Worm (Caenorhabditis elegans): ENCODE data around the gene C06A6.7.
A peak's percentile ranks its signal among the peaks of the same experiment; 100 is the strongest.

The C06A6.7 gene

ce11 chrIV:7790801-7791588, 47.3 kb downstream of the C06A6.7 start, which contains the start of gene rsp-6:
TSS of gene rsp-6 (minus strand) at chrIV:7791229.
- TF ChIP-seq lin-32 (GFP tag; optimal IDR thresholded peaks at IDR 0.05) = no peak
- peak; percentile 87 for TF ChIP-seq ces-1 (GFP tag; optimal IDR thresholded peaks at IDR 0.05)
- TF ChIP-seq drap-1 (GFP tag; optimal IDR thresholded peaks at IDR 0.05) = peak; percentile 20
- peak; percentile 85 for TF ChIP-seq lin-13 (tag; optimal IDR thresholded peaks at IDR 0.05)
- no peak for TF ChIP-seq nhr-76 (tag; optimal IDR thresholded peaks at IDR 0.05)
- peak; percentile 86 for TF ChIP-seq ceh-39 (tag; optimal IDR thresholded peaks at IDR 0.05)
- TF ChIP-seq nhr-237 (tag; optimal IDR thresholded peaks at IDR 0.05) = peak; percentile 86
- no peak for TF ChIP-seq snpc-4 (tag; optimal IDR thresholded peaks at IDR 0.05)
- peak; percentile 58 for TF ChIP-seq cnd-1 (tag; optimal IDR thresholded peaks at IDR 0.05)
- TF ChIP-seq mls-2 (tag; optimal IDR thresholded peaks at IDR 0.05) = no peak
- peak; percentile 6 for TF ChIP-seq sptf-1 (tag; optimal IDR thresholded peaks at IDR 0.05)
- peak; percentile 77 for TF ChIP-seq unc-62 (GFP tag; optimal IDR thresholded peaks at IDR 0.05)
- peak; percentile 98 for TF ChIP-seq lsy-2 (tag; optimal IDR thresholded peaks at IDR 0.05)
- TF ChIP-seq hlh-1 (tag; optimal IDR thresholded peaks at IDR 0.05) = peak; percentile 95
- TF ChIP-seq unc-120 (tag; optimal IDR thresholded peaks at IDR 0.05; ENCODE audit: poor library complexity, severe bottlenecking) = peak; percentile 56
- TF ChIP-seq pha-4 (tag; optimal IDR thresholded peaks at IDR 0.05) = peak; percentile 94
- peak; percentile 30 for TF ChIP-seq elt-1 (tag; optimal IDR thresholded peaks at IDR 0.05; ENCODE audit: borderline replicate concordance, insufficient read depth)
- TF ChIP-seq mep-1 (tag; optimal IDR thresholded peaks at IDR 0.05) = peak; percentile 98
- peak; percentile 2 for TF ChIP-seq nhr-12 (tag; optimal IDR thresholded peaks at IDR 0.05)

DNA sequence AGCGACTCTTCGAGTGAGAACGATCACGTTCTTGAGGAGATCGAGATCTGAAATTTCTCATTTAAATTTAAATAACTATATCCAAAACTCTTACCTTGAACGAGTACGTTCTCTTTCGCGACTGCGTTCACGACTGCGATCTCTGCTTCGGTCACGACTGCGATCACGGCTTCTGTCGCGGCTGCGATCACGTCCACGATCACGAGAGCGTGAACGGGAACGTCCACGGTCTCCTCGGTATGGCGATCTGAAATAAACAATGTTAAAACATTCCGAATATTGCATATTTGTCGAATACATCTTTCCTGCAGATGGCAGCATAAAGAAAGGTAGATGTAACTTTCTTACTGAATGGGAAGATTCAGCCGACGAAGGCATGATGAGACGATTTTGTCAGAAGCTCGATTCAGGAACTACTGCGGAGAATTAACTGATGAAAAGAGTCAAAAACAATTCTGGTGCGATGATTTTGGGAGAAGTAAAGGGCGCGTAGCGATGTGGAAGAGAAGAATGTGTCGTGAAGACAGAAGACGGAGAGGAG, 48.1 kb downstream of the C06A6.7 start:
- TF ChIP-seq lin-32 (GFP tag; optimal IDR thresholded peaks at IDR 0.05) = no peak
- TF ChIP-seq blmp-1 (tag; optimal IDR thresholded peaks at IDR 0.05) = no peak
- no peak for TF ChIP-seq snpc-4 (tag; optimal IDR thresholded peaks at IDR 0.05)
- no peak for TF ChIP-seq ham-2 (GFP tag; optimal IDR thresholded peaks at IDR 0.05)
- TF ChIP-seq tbx-8 (GFP tag; optimal IDR thresholded peaks at IDR 0.05) = no peak
- TF ChIP-seq lin-13 (tag; optimal IDR thresholded peaks at IDR 0.05) = no peak
- no peak for TF ChIP-seq lsy-2 (tag; optimal IDR thresholded peaks at IDR 0.05)
- TF ChIP-seq pha-4 (tag; optimal IDR thresholded peaks at IDR 0.05) = no peak
- no peak for TF ChIP-seq nhr-12 (tag; optimal IDR thresholded peaks at IDR 0.05)
- TF ChIP-seq mls-2 (tag; optimal IDR thresholded peaks at IDR 0.05) = no peak
- TF ChIP-seq ceh-39 (tag; optimal IDR thresholded peaks at IDR 0.05) = no peak

ce11 chrIV:7789521-7789949, 48.8 kb downstream of the C06A6.7 start, which contains the start of gene imp-3:
TSS of gene imp-3 (minus strand) at chrIV:7789613.
- TF ChIP-seq lsy-2 (tag; optimal IDR thresholded peaks at IDR 0.05) = peak; percentile 25
- peak; percentile 17 for TF ChIP-seq sem-2 (GFP tag; optimal IDR thresholded peaks at IDR 0.05)
- TF ChIP-seq nhr-28 (tag; optimal IDR thresholded peaks at IDR 0.05) = no peak
- TF ChIP-seq hlh-1 (tag; optimal IDR thresholded peaks at IDR 0.05) = peak; percentile 7

Data from whole organism, mixed stage, embryonic.